Worm (Caenorhabditis elegans): Measurements from ENCODE around the gene Y39A1A.22.

The Y39A1A.22 gene

ce11 chrIII:10721056-10721455 is 14.2 kb upstream of the Y39A1A.22 start:
- TF ChIP-seq Y5F2A.4 (GFP tag; optimal IDR thresholded peaks at IDR 0.05) (no peak), mes-2 (tag; optimal IDR thresholded peaks at IDR 0.05; ENCODE audit: poor library complexity, severe bottlenecking) (peak; percentile 48)

- TF ChIP-seq zfp-2 (tag; optimal IDR thresholded peaks at IDR 0.05): no peak
- TF ChIP-seq zfp-3 (GFP tag; conservative IDR thresholded peaks at IDR 0.05): peak; percentile 68; the same call in 1 of the 2 replicates
- no peak for TF ChIP-seq spr-3 (GFP tag; optimal IDR thresholded peaks at IDR 0.05)
- peak; percentile 32 for TF ChIP-seq spr-1 (tag; optimal IDR thresholded peaks at IDR 0.05)
- no peak for TF ChIP-seq lin-29 (GFP tag; IDR thresholded peaks at IDR 0.05)
- peak; percentile 17 to 53 for TF ChIP-seq mdl-1 (tag; optimal IDR thresholded peaks at IDR 0.05)
- TF ChIP-seq hmg-1.1 (GFP tag; IDR thresholded peaks at IDR 0.05): peak; percentile 93
- TF ChIP-seq zag-1 (tag; optimal IDR thresholded peaks at IDR 0.05): no peak
- TF ChIP-seq hlh-11 (tag; optimal IDR thresholded peaks at IDR 0.05): peak; percentile 100
- TF ChIP-seq Y105C5A.15 (GFP tag; IDR thresholded peaks at IDR 0.05): 0 out of 2 replicates have a peak, but pooled peaks have one; percentile 54
- peak; percentile 51 to 81 for TF ChIP-seq lsy-2 (tag; optimal IDR thresholded peaks at IDR 0.05)
- TF ChIP-seq tag-97 (GFP tag; IDR thresholded peaks at IDR 0.05): no peak
- TF ChIP-seq snpc-1.2 (GFP tag; IDR thresholded peaks at IDR 0.05): peak; percentile 17; the same call in 1 of the 2 replicates
- TF ChIP-seq dmd-6 (GFP tag; IDR thresholded peaks at IDR 0.05): peak; percentile 94
- TF ChIP-seq pha-4 (GFP tag; IDR thresholded peaks at IDR 0.05): peak; percentile 50; the same call in 1 of the 2 replicates
- peak; percentile 38 for TF ChIP-seq pha-4 (tag; optimal IDR thresholded peaks at IDR 0.05)
- peak; percentile 17 for TF ChIP-seq jun-1 (tag; optimal IDR thresholded peaks at IDR 0.05)
- no peak for TF ChIP-seq ceh-32 (tag; optimal IDR thresholded peaks at IDR 0.05; ENCODE audit: poor library complexity)
- TF ChIP-seq unc-62 (GFP tag; optimal IDR thresholded peaks at IDR 0.05 in 1 of 2): no peak
- TF ChIP-seq unc-62 (tag; optimal IDR thresholded peaks at IDR 0.05): no peak
- 0 out of 2 replicates have a peak, but pooled peaks have one; percentile 23 for TF ChIP-seq vab-7 (GFP tag; IDR thresholded peaks at IDR 0.05)
- no peak for TF ChIP-seq fos-1 (tag; optimal IDR thresholded peaks at IDR 0.05)
- TF ChIP-seq pqm-1 (tag; optimal IDR thresholded peaks at IDR 0.05): peak; percentile 19
- no peak for TF ChIP-seq sdz-12 (GFP tag; optimal IDR thresholded peaks at IDR 0.05)
- TF ChIP-seq mes-2 (tag; optimal IDR thresholded peaks at IDR 0.05; ENCODE audit: poor library complexity, severe bottlenecking): peak; percentile 77
- no peak for TF ChIP-seq R02D3.7 (tag; optimal IDR thresholded peaks at IDR 0.05)
- no peak for TF ChIP-seq skn-1 (tag; optimal IDR thresholded peaks at IDR 0.05)
- TF ChIP-seq F26F4.8 (GFP tag; conservative IDR thresholded peaks at IDR 0.05): no peak
- peak; percentile 79 for TF ChIP-seq egl-43 (GFP tag; IDR thresholded peaks at IDR 0.05)
- peak; percentile 56 for TF ChIP-seq nhr-77 (tag; optimal IDR thresholded peaks at IDR 0.05)
- TF ChIP-seq daf-19 (GFP tag; conservative IDR thresholded peaks at IDR 0.05): no peak
- TF ChIP-seq madf-5 (GFP tag; IDR thresholded peaks at IDR 0.05): no peak
- TF ChIP-seq nhr-41 (GFP tag; IDR thresholded peaks at IDR 0.05): peak; percentile 67
- peak; percentile 64 for TF ChIP-seq lin-13 (GFP tag; optimal IDR thresholded peaks at IDR 0.05)
- no peak for TF ChIP-seq nhr-111 (GFP tag; optimal IDR thresholded peaks at IDR 0.05)
- TF ChIP-seq php-3 (GFP tag; IDR thresholded peaks at IDR 0.05): peak; percentile 84
- no peak for TF ChIP-seq Y48G9A.11 (GFP tag; IDR thresholded peaks at IDR 0.05)
- peak; percentile 57 for TF ChIP-seq gei-8 (GFP tag; optimal IDR thresholded peaks at IDR 0.05)
- no peak for TF ChIP-seq egl-27 (tag; optimal IDR thresholded peaks at IDR 0.05)
- TF ChIP-seq nhr-6 (tag; optimal IDR thresholded peaks at IDR 0.05): peak; percentile 17
- peak; percentile 93 for TF ChIP-seq lin-1 (GFP tag; IDR thresholded peaks at IDR 0.05)
- TF ChIP-seq ceh-44 (GFP tag; IDR thresholded peaks at IDR 0.05): no peak
- peak; percentile 87 for TF ChIP-seq mxl-3 (GFP tag; optimal IDR thresholded peaks at IDR 0.05)
- TF ChIP-seq attf-4 (tag; optimal IDR thresholded peaks at IDR 0.05): no peak
- peak; percentile 43 for TF ChIP-seq F37D6.2 (tag; optimal IDR thresholded peaks at IDR 0.05)
- peak; percentile 68; the same call in 1 of the 2 replicates for TF ChIP-seq arid-1 (GFP tag; conservative IDR thresholded peaks at IDR 0.05)
- peak; percentile 80 for TF ChIP-seq nhr-48 (tag; optimal IDR thresholded peaks at IDR 0.05)
- peak; percentile 85 for TF ChIP-seq nhr-28 (tag; optimal IDR thresholded peaks at IDR 0.05)
- TF ChIP-seq daf-8 (GFP tag; IDR thresholded peaks at IDR 0.05): no peak
Measured at ce11 chrIII:10720170-10720569, 13.3 kb upstream of the Y39A1A.22 start.

Measured in whole organism, L4 larva.